Worm (Caenorhabditis elegans) whole organism, midembryonic: Measurements from ENCODE around the gene gst-33.

ENCODE experiments used
- flt-1 ChIP-seq: fragments of 200-800 bp; sonication (Bioruptor generic); IDR thresholded peaks from 2 replicates; pipeline ENCODE4 v1.3.6; 2022; ENCODE audit warnings: missing genetic modification characterization, missing compliant biosample characterization
- med-1 ChIP-seq: sonication (generic microtip); optimal IDR thresholded peaks from 2 replicates; lab custom pipeline; 2017; ENCODE audit warnings: missing genetic modification characterization, mild to moderate bottlenecking, missing compliant biosample characterization, antibody characterized with exemption, missing genetic modification reagents; ENCODE audit not compliant: insufficient read depth

DNA sequence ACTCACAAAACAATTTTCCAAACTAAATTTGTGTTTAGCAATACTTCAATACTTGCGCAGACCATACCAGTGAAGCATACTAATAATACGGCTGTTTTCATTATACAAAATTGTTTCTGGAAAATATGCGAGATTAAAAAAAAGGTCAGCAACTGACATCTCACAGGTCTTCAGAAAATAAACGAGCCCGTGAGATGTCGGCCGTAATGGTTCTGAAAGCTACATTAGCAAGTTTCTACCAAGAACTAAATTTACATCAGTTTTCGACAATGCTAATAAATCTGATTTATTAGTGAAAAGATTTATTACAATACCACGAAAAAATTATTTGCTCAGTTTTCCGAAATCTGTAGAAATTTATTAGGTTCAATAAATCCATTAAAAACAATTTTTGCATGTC, 9.1 kb upstream of the gst-33 start, which contains the start of gene srbc-31:
- TF ChIP-seq med-1 (GFP tag; lab: Kevin White, UChicago) (no peak), flt-1 (GFP tag; lab: Robert Waterston, UW) (no peak)
